Worm (Caenorhabditis elegans) whole organism, L3 larva: ENCODE data around the gene clc-7.

Experiments used
- ama-1 ChIP-seq: fragments of 150-350 bp; optimal IDR thresholded peaks from 2 replicates; lab custom pipeline; 2018
- egl-27 ChIP-seq: sonication (generic microtip); optimal IDR thresholded peaks from 4 replicates; lab custom pipeline; 2017; ENCODE audit warnings: missing biosample characterization, missing genetic modification reagents, missing genetic modification characterization
- elt-3 ChIP-seq, 3 experiments: fragments of 150-350 bp in 1 of 3; sonication (generic microtip) in 2 of 3; optimal IDR thresholded peaks; 2 replicates in 2 of 3; 4 replicates in 1 of 3; lab custom pipeline; 2014 to 2017; ENCODE audit warnings: missing biosample characterization in 3 of 3, missing genetic modification characterization in 3 of 3
- nhr-237 ChIP-seq: fragments of 150-350 bp; optimal IDR thresholded peaks from 2 replicates; lab custom pipeline; 2014; ENCODE audit warnings: missing biosample characterization, missing genetic modification characterization
- nhr-28 ChIP-seq: fragments of 150-350 bp; optimal IDR thresholded peaks from 2 replicates; lab custom pipeline; 2014; ENCODE audit warnings: missing biosample characterization, missing genetic modification characterization
- nhr-77 ChIP-seq: fragments of 150-350 bp; optimal IDR thresholded peaks from 2 replicates; lab custom pipeline; 2014; ENCODE audit warnings: missing biosample characterization, missing genetic modification characterization
- pha-4 ChIP-seq: fragments of 150-350 bp; optimal IDR thresholded peaks from 2 replicates; lab custom pipeline; 2014; ENCODE audit warnings: missing biosample characterization, missing genetic modification reagents, missing genetic modification characterization
- tbx-2 ChIP-seq: sonication (generic microtip); optimal IDR thresholded peaks from 2 replicates; lab custom pipeline; 2016; ENCODE audit warnings: mild to moderate bottlenecking, missing genetic modification characterization, missing compliant biosample characterization
- unc-39 ChIP-seq: sonication (generic microtip); optimal IDR thresholded peaks from 4 replicates; lab custom pipeline; 2017; ENCODE audit warnings: missing biosample characterization, missing genetic modification characterization
- unc-62 ChIP-seq: fragments of 150-350 bp; sonication (generic microtip); optimal IDR thresholded peaks from 4 replicates; lab custom pipeline; 2014; ENCODE audit warnings: missing biosample characterization, missing genetic modification reagents, missing genetic modification characterization
- ztf-11 ChIP-seq: fragments of 150-350 bp; optimal IDR thresholded peaks from 2 replicates; lab custom pipeline; 2014; ENCODE audit warnings: missing biosample characterization, missing genetic modification characterization
- ztf-4 ChIP-seq: fragments of 150-350 bp; optimal IDR thresholded peaks from 2 replicates; lab custom pipeline; 2014; ENCODE audit warnings: missing biosample characterization, missing genetic modification characterization

DNA sequence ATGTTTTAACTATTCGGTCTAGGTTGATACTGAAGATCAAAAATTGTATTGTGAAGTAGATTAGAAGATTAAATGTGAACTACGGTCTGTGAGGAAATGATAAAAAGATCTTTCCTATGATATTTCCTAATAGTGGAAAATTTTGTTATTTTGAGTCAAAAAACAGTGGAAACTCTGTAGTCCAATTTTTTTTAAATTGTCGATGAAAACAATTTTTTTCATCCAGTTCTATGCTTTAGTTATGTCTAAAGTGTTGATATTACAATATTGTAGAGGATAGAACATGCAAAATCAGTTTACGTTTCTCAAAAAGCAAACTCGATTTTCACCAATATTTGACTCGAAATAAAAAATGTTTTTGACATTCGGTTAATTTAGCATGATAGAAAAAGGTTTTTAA lies 51.8 kb downstream of the clc-7 start:
- TF ChIP-seq nhr-237 (tag; lab: Kevin White, UChicago) = no peak
- TF ChIP-seq ama-1 = no peak
- no peak for TF ChIP-seq nhr-77 (tag; lab: Kevin White, UChicago)
- TF ChIP-seq egl-27 = no peak
- TF ChIP-seq elt-3 (tag; optimal IDR thresholded peaks at IDR 0.05; lab: Kevin White, UChicago) = no peak
- no peak for TF ChIP-seq unc-39
- no peak for TF ChIP-seq ztf-11
- no peak for TF ChIP-seq unc-62
- TF ChIP-seq pha-4 (tag; lab: Kevin White, UChicago) = no peak
- no peak for TF ChIP-seq tbx-2 (tag; lab: Kevin White, UChicago)
- TF ChIP-seq nhr-28 (tag; lab: Kevin White, UChicago) = no peak
- no peak for TF ChIP-seq ztf-4 (tag; lab: Kevin White, UChicago)
